Fruit fly (Drosophila melanogaster): ENCODE results near the gene loh.

The loh gene

dm6 chr2L:10408122-10408576 is 34.2 kb upstream of the loh start, which contains the start of the genes Ip259 and RpS27A (continued):
- TF ChIP-seq CG34376 (GFP tag; optimal IDR thresholded peaks at IDR 0.05) (peak; percentile 90), CG6854 (GFP tag; optimal IDR thresholded peaks at IDR 0.05) (peak; percentile 71), esg (GFP tag; conservative IDR thresholded peaks at IDR 0.05) (peak; percentile 31; the same call in 1 of the 2 replicates), tgo (GFP tag; IDR thresholded peaks at IDR 0.05) (peak; percentile 55), CG10274 (GFP tag; optimal IDR thresholded peaks at IDR 0.05) (peak; percentile 27), Six4 (GFP tag; optimal IDR thresholded peaks at IDR 0.05) (peak; percentile 7), CG3726 (GFP tag; IDR thresholded peaks at IDR 0.05) (no peak), rib (GFP tag; IDR thresholded peaks at IDR 0.05) (0 out of 2 replicates have a peak, but pooled peaks have one; percentile 59), ci (GFP tag; IDR thresholded peaks at IDR 0.05) (peak; percentile 92), Atf3 (GFP tag; optimal IDR thresholded peaks at IDR 0.05) (peak; percentile 61), kni (GFP tag; optimal IDR thresholded peaks at IDR 0.05) (no peak), CG11560 (tag; IDR thresholded peaks at IDR 0.05) (no peak), pros (GFP tag; optimal IDR thresholded peaks at IDR 0.05) (no peak), eve (GFP tag; optimal IDR thresholded peaks at IDR 0.05) (peak in 1 of 2 experiments; percentile 77), chif (GFP tag; optimal IDR thresholded peaks at IDR 0.05) (peak; percentile 53 to 75), ac (GFP tag; optimal IDR thresholded peaks at IDR 0.05) (peak; percentile 62), org-1 (GFP tag; optimal IDR thresholded peaks at IDR 0.05) (peak; percentile 40), row (GFP tag; IDR thresholded peaks at IDR 0.05) (peak; percentile 81), ERR (GFP tag; optimal IDR thresholded peaks at IDR 0.05) (no peak), sr (GFP tag; IDR thresholded peaks at IDR 0.05) (no peak; the same call in 1 of the 3 replicates), CG6254 (GFP tag; optimal IDR thresholded peaks at IDR 0.05) (peak; percentile 18), Ets97D (GFP tag; optimal IDR thresholded peaks at IDR 0.05) (peak; percentile 99), CG4854 (GFP tag; optimal IDR thresholded peaks at IDR 0.05) (peak; percentile 57), CG6272 (GFP tag; IDR thresholded peaks at IDR 0.05) (peak; percentile 61; the same call in 1 of the 2 replicates), lbe (GFP tag; optimal IDR thresholded peaks at IDR 0.05) (peak; percentile 61), CG1602 (GFP tag; optimal IDR thresholded peaks at IDR 0.05) (peak; percentile 24), CG1647 (GFP tag; optimal IDR thresholded peaks at IDR 0.05) (peak; percentile 64), CG18262 (tag; optimal IDR thresholded peaks at IDR 0.05) (peak; percentile 54), CG9609 (GFP tag; optimal IDR thresholded peaks at IDR 0.05) (peak; percentile 62), CG5180 (GFP tag; optimal IDR thresholded peaks at IDR 0.05) (peak; percentile 46), CG8765 (GFP tag; IDR thresholded peaks at IDR 0.05) (0 out of 2 replicates have a peak, but pooled peaks have one; percentile 48), CG12391 (tag; optimal IDR thresholded peaks at IDR 0.05) (peak; percentile 68), aop (GFP tag; IDR thresholded peaks at IDR 0.05) (no peak), CG32767 (GFP tag; IDR thresholded peaks at IDR 0.05) (peak; percentile 61; the same call in 1 of the 2 replicates), Meics (GFP tag; optimal IDR thresholded peaks at IDR 0.05) (peak; percentile 91), CG2202 (tag; optimal IDR thresholded peaks at IDR 0.05) (peak; percentile 57), vvl (GFP tag; IDR thresholded peaks at IDR 0.05) (peak; percentile 87), CG6813 (GFP tag; optimal IDR thresholded peaks at IDR 0.05) (peak; percentile 83), dmrt99B (tag; optimal IDR thresholded peaks at IDR 0.05) (no peak), br (optimal IDR thresholded peaks at IDR 0.05) (no peak), CG2889 (GFP tag; IDR thresholded peaks at IDR 0.05) (peak; percentile 38; the same call in 1 of the 3 replicates), Dek (tag; optimal IDR thresholded peaks at IDR 0.05) (no peak), fd3F (GFP tag; optimal IDR thresholded peaks at IDR 0.05) (peak; percentile 58), CG10147 (GFP tag; optimal IDR thresholded peaks at IDR 0.05) (peak; percentile 66), toy (GFP tag; IDR thresholded peaks at IDR 0.05) (no peak), CG9932 (GFP tag; IDR thresholded peaks at IDR 0.05) (no peak), Fer3 (tag; optimal IDR thresholded peaks at IDR 0.05) (peak; percentile 85), CG31365 (tag; optimal IDR thresholded peaks at IDR 0.05) (peak; percentile 42), CG3065 (GFP tag; optimal IDR thresholded peaks at IDR 0.05) (peak; percentile 61), phol (tag; optimal IDR thresholded peaks at IDR 0.05) (peak; percentile 85), sd (tag; optimal IDR thresholded peaks at IDR 0.05) (no peak)
